Fruit fly (Drosophila melanogaster) whole organism, embryonic: ENCODE results near the gene Rdh.
A peak's percentile ranks its signal among the peaks of the same experiment; 100 is the strongest.

Source experiments
- Aef1 ChIP-seq: fragments of 200-800 bp; sonication (Bioruptor generic); IDR thresholded peaks from 3 replicates; pipeline ENCODE4 v1.3.6; 2022; ENCODE audit warnings: missing biosample characterization, missing genetic modification characterization
- Atf-2 ChIP-seq: fragments of 200-800 bp; sonication (Bioruptor generic); optimal IDR thresholded peaks from 2 replicates; lab custom pipeline; 2016; ENCODE audit warnings: missing biosample characterization, missing genetic modification characterization
- Atf3 ChIP-seq: fragments of 200-800 bp; sonication (Bioruptor generic); optimal IDR thresholded peaks from 3 replicates; lab custom pipeline; 2016; ENCODE audit warnings: missing biosample characterization, missing genetic modification characterization
- Bdp1 ChIP-seq: fragments of 200-800 bp; sonication (Bioruptor generic); optimal IDR thresholded peaks from 3 replicates; lab custom pipeline; 2016; ENCODE audit warnings: missing biosample characterization, missing genetic modification characterization
- CG10267 ChIP-seq: fragments of 200-800 bp; sonication (Bioruptor generic); optimal IDR thresholded peaks from 2 replicates; lab custom pipeline; 2018; ENCODE audit warnings: missing biosample characterization, mild to moderate bottlenecking, missing genetic modification characterization, moderate library complexity
- CG10431 ChIP-seq: fragments of 200-800 bp; sonication (Bioruptor generic); optimal IDR thresholded peaks from 3 replicates; lab custom pipeline; 2018; ENCODE audit warnings: missing biosample characterization, mild to moderate bottlenecking, missing genetic modification characterization
- CG11456 ChIP-seq: fragments of 200-800 bp; sonication (Bioruptor generic); IDR thresholded peaks from 3 replicates; pipeline ENCODE4 v1.3.6; 2022; ENCODE audit warnings: missing biosample characterization, missing genetic modification characterization
- CG14965 ChIP-seq: fragments of 200-800 bp; sonication (Bioruptor generic); optimal IDR thresholded peaks from 2 replicates; lab custom pipeline; 2016; ENCODE audit warnings: missing biosample characterization, missing genetic modification characterization, borderline replicate concordance
- CG2199 ChIP-seq: fragments of 200-800 bp; sonication (Bioruptor generic); IDR thresholded peaks from 3 replicates; pipeline ENCODE4 v1.3.6; 2022; ENCODE audit warnings: missing biosample characterization, missing genetic modification characterization
- CG2889 ChIP-seq: fragments of 200-800 bp; sonication (Bioruptor generic); IDR thresholded peaks from 3 replicates; pipeline ENCODE4 v1.3.6; 2022; ENCODE audit warnings: missing biosample characterization, missing genetic modification characterization
- CG34224 ChIP-seq: fragments of 200-800 bp; sonication (Bioruptor generic); IDR thresholded peaks from 3 replicates; pipeline ENCODE4 v1.3.6; 2022; ENCODE audit warnings: missing biosample characterization, missing genetic modification characterization; ENCODE audit not compliant: partially characterized antibody
- CG4617 ChIP-seq: fragments of 200-800 bp; sonication (Bioruptor generic); optimal IDR thresholded peaks from 3 replicates; lab custom pipeline; 2016; ENCODE audit warnings: missing biosample characterization, missing genetic modification characterization, borderline replicate concordance
- CG5180 ChIP-seq: fragments of 200-800 bp; sonication (Bioruptor generic); optimal IDR thresholded peaks from 3 replicates; lab custom pipeline; 2017; ENCODE audit warnings: missing biosample characterization, missing genetic modification characterization, mild to moderate bottlenecking, moderate library complexity, missing genetic modification reagents
- CG6272 ChIP-seq: fragments of 200-800 bp; sonication (Bioruptor generic); IDR thresholded peaks from 2 replicates; pipeline ENCODE4 v1.3.6; 2022; ENCODE audit warnings: missing biosample characterization, missing genetic modification characterization
- CG7786 ChIP-seq: fragments of 200-800 bp; sonication (Bioruptor generic); optimal IDR thresholded peaks from 2 replicates; lab custom pipeline; 2016; ENCODE audit warnings: missing biosample characterization, missing genetic modification characterization
- CG7839 ChIP-seq: fragments of 200-800 bp; sonication (Bioruptor generic); optimal IDR thresholded peaks from 3 replicates; lab custom pipeline; 2018; ENCODE audit warnings: missing biosample characterization, mild to moderate bottlenecking, missing genetic modification characterization, moderate library complexity
- CG9817 ChIP-seq: fragments of 200-800 bp; sonication (Bioruptor generic); optimal IDR thresholded peaks from 2 replicates; lab custom pipeline; 2018; ENCODE audit warnings: missing biosample characterization, mild to moderate bottlenecking, missing genetic modification characterization, moderate library complexity
- CrebB ChIP-seq: fragments of 200-800 bp; sonication (Bioruptor generic); optimal IDR thresholded peaks from 3 replicates; lab custom pipeline; 2018; ENCODE audit warnings: missing biosample characterization, mild to moderate bottlenecking, missing genetic modification characterization
- D19B ChIP-seq: fragments of 200-800 bp; sonication (Bioruptor generic); optimal IDR thresholded peaks from 2 replicates; lab custom pipeline; 2017; ENCODE audit warnings: missing biosample characterization, mild to moderate bottlenecking, missing genetic modification characterization
- Dad ChIP-seq: fragments of 200-800 bp; sonication (Bioruptor generic); optimal IDR thresholded peaks from 3 replicates; lab custom pipeline; 2016; ENCODE audit warnings: missing biosample characterization, missing genetic modification characterization
- HHEX ChIP-seq: fragments of 200-800 bp; sonication (Bioruptor generic); optimal IDR thresholded peaks from 3 replicates; lab custom pipeline; 2017; ENCODE audit warnings: missing biosample characterization, mild to moderate bottlenecking, missing genetic modification characterization, missing genetic modification reagents
- HmgZ ChIP-seq: fragments of 200-800 bp; sonication (Bioruptor generic); optimal IDR thresholded peaks from 2 replicates; lab custom pipeline; 2018; ENCODE audit warnings: missing biosample characterization, mild to moderate bottlenecking, missing genetic modification characterization
- Hmr ChIP-seq: fragments of 200-800 bp; sonication (Bioruptor generic); optimal IDR thresholded peaks from 3 replicates; lab custom pipeline; 2017; ENCODE audit warnings: mild to moderate bottlenecking, missing biosample characterization, missing genetic modification reagents, missing genetic modification characterization
- Hr78 ChIP-seq, 2 experiments: fragments of 200-800 bp in 1 of 2; fragments of >200 bp in 1 of 2; sonication (Bioruptor generic) in 1 of 2; optimal IDR thresholded peaks; 2 replicates each; lab custom pipeline; 2017 to 2019; ENCODE audit warnings: missing biosample characterization in 2 of 2, missing genetic modification characterization in 2 of 2, mild to moderate bottlenecking in 1 of 2, moderate library complexity in 1 of 2
- Lim3 ChIP-seq: fragments of 200-800 bp; sonication (Bioruptor generic); IDR thresholded peaks from 2 replicates; pipeline ENCODE4 v1.3.6; 2022; ENCODE audit warnings: missing biosample characterization, missing genetic modification characterization
- Pdp1 ChIP-seq, 2 experiments: fragments of 200-800 bp; sonication (Bioruptor generic); optimal IDR thresholded peaks; 3 replicates each; lab custom pipeline; 2016; ENCODE audit warnings: missing biosample characterization in 2 of 2, missing genetic modification characterization in 2 of 2, mild to moderate bottlenecking in 1 of 2, moderate library complexity in 1 of 2
- Rx ChIP-seq: fragments of 200-800 bp; sonication (Bioruptor generic); IDR thresholded peaks from 2 replicates; pipeline ENCODE4 v1.3.6; 2022; ENCODE audit warnings: missing biosample characterization, missing genetic modification characterization
- Tbp ChIP-seq: fragments of >200 bp; optimal IDR thresholded peaks from 2 replicates; lab custom pipeline; 2018; ENCODE audit warnings: missing biosample characterization, missing genetic modification characterization
- Vsx1 ChIP-seq: fragments of 200-800 bp; sonication (Bioruptor generic); optimal IDR thresholded peaks from 2 replicates; lab custom pipeline; 2017; ENCODE audit warnings: missing biosample characterization, mild to moderate bottlenecking, missing genetic modification characterization, missing genetic modification reagents
- cad ChIP-seq: fragments of >200 bp; optimal IDR thresholded peaks from 2 replicates; lab custom pipeline; 2017; ENCODE audit warnings: missing biosample characterization, missing genetic modification characterization
- cas ChIP-seq: fragments of 200-800 bp; sonication (Bioruptor generic); IDR thresholded peaks from 2 replicates; pipeline ENCODE4 v1.3.6; 2022; ENCODE audit warnings: missing biosample characterization, missing genetic modification characterization
- chif ChIP-seq, 2 experiments: fragments of 200-800 bp; sonication (Bioruptor generic); optimal IDR thresholded peaks; 3 replicates each; lab custom pipeline; 2016; ENCODE audit warnings: missing biosample characterization in 2 of 2, missing genetic modification characterization in 2 of 2
- dan ChIP-seq: fragments of 200-800 bp; sonication (Bioruptor generic); IDR thresholded peaks from 2 replicates; pipeline ENCODE4 v1.3.6; 2022; ENCODE audit warnings: missing biosample characterization, missing genetic modification characterization
- gcm2 ChIP-seq: fragments of 200-800 bp; sonication (Bioruptor generic); optimal IDR thresholded peaks from 2 replicates; lab custom pipeline; 2016; ENCODE audit warnings: missing biosample characterization, missing genetic modification characterization
- lmd ChIP-seq: fragments of 200-800 bp; sonication (Bioruptor generic); IDR thresholded peaks from 2 replicates; pipeline ENCODE4 v1.3.6; 2022; ENCODE audit warnings: missing biosample characterization, missing genetic modification characterization
- maf-S ChIP-seq: fragments of 200-800 bp; sonication (Bioruptor generic); optimal IDR thresholded peaks from 2 replicates; lab custom pipeline; 2016; ENCODE audit warnings: missing biosample characterization, missing genetic modification characterization
- p53 ChIP-seq: fragments of 200-800 bp; sonication (Bioruptor generic); optimal IDR thresholded peaks from 2 replicates; lab custom pipeline; 2016; ENCODE audit warnings: missing biosample characterization, missing genetic modification characterization
- pb ChIP-seq: fragments of 200-800 bp; sonication (Bioruptor generic); optimal IDR thresholded peaks from 3 replicates; lab custom pipeline; 2016; ENCODE audit warnings: missing biosample characterization, missing genetic modification characterization
- pfk ChIP-seq: fragments of 200-800 bp; sonication (Bioruptor generic); optimal IDR thresholded peaks from 2 replicates; lab custom pipeline; 2018; ENCODE audit warnings: missing biosample characterization, mild to moderate bottlenecking, missing genetic modification characterization, moderate library complexity
- pum ChIP-seq: fragments of 200-800 bp; sonication (Bioruptor generic); optimal IDR thresholded peaks from 2 replicates; lab custom pipeline; 2016; ENCODE audit warnings: missing biosample characterization, missing genetic modification characterization
- schlank ChIP-seq: fragments of 200-800 bp; sonication (Bioruptor generic); optimal IDR thresholded peaks from 2 replicates; lab custom pipeline; 2018; ENCODE audit warnings: missing biosample characterization, mild to moderate bottlenecking, missing genetic modification characterization
- sens ChIP-seq: fragments of 200-800 bp; sonication (Bioruptor generic); peaks from one replicate; lab custom pipeline; 2016; ENCODE audit warnings: missing biosample characterization, missing genetic modification characterization
- shn ChIP-seq: fragments of 200-800 bp; sonication (Bioruptor generic); optimal IDR thresholded peaks from 3 replicates; lab custom pipeline; 2016; ENCODE audit warnings: missing biosample characterization, missing genetic modification characterization
- sim ChIP-seq: fragments of 200-800 bp; sonication (Bioruptor generic); IDR thresholded peaks from 2 replicates; pipeline ENCODE4 v1.3.6; 2022; ENCODE audit warnings: missing biosample characterization, missing genetic modification characterization
- sima ChIP-seq: fragments of 200-800 bp; sonication (Bioruptor generic); optimal IDR thresholded peaks from 2 replicates; lab custom pipeline; 2016; ENCODE audit warnings: missing biosample characterization, missing genetic modification characterization
- sna ChIP-seq: fragments of 200-800 bp; sonication (Bioruptor generic); IDR thresholded peaks from 2 replicates; pipeline ENCODE4 v1.3.6; 2022; ENCODE audit warnings: missing biosample characterization, missing genetic modification characterization; ENCODE audit not compliant: partially characterized antibody
- stc ChIP-seq: fragments of 200-800 bp; sonication (Bioruptor generic); IDR thresholded peaks from 2 replicates; pipeline ENCODE4 v1.3.6; 2022; ENCODE audit warnings: missing biosample characterization, missing genetic modification characterization
- unc-4 ChIP-seq: fragments of 200-800 bp; sonication (Bioruptor generic); IDR thresholded peaks from 2 replicates; pipeline ENCODE4 v1.3.6; 2022; ENCODE audit warnings: missing biosample characterization, missing genetic modification characterization; ENCODE audit not compliant: partially characterized antibody
- zen2 ChIP-seq: fragments of 200-800 bp; sonication (Bioruptor generic); IDR thresholded peaks from 3 replicates; pipeline ENCODE4 v1.3.6; 2022; ENCODE audit warnings: missing biosample characterization, missing genetic modification characterization; ENCODE audit not compliant: partially characterized antibody

Rdh gene

DNA sequence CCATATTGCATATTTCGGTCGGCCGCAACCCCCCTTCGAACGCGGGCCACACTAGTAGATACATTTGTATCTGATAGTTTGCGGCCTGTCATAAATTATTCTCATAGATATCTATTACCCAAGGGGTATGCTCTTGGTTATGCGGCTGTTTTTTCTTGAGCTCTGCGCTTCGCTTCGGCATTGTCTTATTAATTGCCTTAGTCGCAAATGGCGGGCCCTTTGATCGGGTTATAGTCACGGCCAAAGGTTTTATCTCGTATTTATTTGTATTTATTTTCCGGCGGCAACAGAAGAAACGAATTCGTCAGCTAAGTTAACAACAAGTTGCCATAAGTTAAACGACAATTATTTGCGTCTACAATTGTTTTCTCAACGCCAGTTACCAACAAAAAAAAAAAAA lies 30.8 kb downstream of the Rdh start (continued):
- TF ChIP-seq CG4617: no peak
- no peak for TF ChIP-seq Lim3 (GFP tag; lab: Robert Waterston, UW)
- TF ChIP-seq pum (GFP tag; lab: Kevin White, UChicago): no peak
- peak; percentile 53 for TF ChIP-seq sens
- no peak for TF ChIP-seq p53 (GFP tag; lab: Kevin White, UChicago)
- no peak for TF ChIP-seq D19B
- TF ChIP-seq Pdp1 (GFP tag; optimal IDR thresholded peaks at IDR 0.05; lab: Kevin White, UChicago): no peak
- TF ChIP-seq CG2889: no peak
- no peak for TF ChIP-seq cad
- TF ChIP-seq pfk: no peak
- TF ChIP-seq stc (GFP tag; lab: Robert Waterston, UW): 0 out of 2 replicates have a peak, but pooled peaks have one; percentile 13
- TF ChIP-seq CG9817 (tag; lab: Kevin White, UChicago): no peak
- no peak for TF ChIP-seq CG10431 (GFP tag; lab: Kevin White, UChicago)
- TF ChIP-seq schlank (tag; lab: Kevin White, UChicago): no peak
- TF ChIP-seq CG2199 (GFP tag; lab: Robert Waterston, UW): no peak
- TF ChIP-seq dan (GFP tag; lab: Robert Waterston, UW): no peak
- no peak for TF ChIP-seq lmd
- no peak for TF ChIP-seq chif (GFP tag; optimal IDR thresholded peaks at IDR 0.05; lab: Kevin White, UChicago)

DNA sequence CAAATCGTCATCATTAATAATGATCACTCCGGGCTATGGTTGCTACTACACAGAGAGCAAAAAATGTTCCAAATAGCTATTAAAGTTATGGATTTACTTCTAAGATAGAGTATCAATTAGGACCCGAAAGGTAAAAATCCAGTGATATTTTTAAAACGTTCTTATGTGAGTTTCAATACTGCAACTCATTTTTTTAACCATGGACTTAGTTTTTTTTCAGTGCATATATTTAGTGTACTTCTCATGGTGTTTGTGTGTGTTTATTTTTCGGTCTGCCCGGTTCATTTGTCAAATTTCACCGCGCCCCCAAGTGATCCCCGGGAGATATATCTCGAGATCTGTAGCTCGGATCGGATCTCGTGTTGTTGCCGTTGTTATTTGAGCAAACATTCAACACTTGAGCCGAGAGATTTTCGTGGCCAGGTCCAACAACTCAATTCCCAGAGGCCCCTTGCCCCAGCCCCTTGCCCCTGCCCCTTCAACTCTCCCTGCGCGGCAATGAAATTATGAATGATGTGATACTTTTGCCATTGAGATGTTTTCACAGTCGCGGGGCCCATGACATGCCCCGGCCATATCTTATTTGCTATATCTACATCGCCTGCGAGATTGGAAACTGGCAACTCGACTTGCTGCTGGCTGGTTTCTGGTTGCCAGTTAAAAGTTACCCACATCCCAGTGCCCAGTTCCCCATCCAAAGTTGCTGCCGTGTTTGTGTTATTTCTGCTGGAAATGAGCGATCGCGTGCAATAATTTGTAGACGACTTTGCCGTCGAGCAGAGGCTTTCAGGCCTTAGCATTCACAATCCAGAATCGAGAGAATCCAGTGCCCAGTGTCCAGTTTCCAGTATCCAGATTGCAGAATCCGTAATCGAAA lies 37.5 kb downstream of the Rdh start:
- no peak for TF ChIP-seq pb
- no peak for TF ChIP-seq Tbp (GFP tag; lab: Kevin White, UChicago)
- no peak for TF ChIP-seq sima (GFP tag; lab: Kevin White, UChicago)
- peak; percentile 22 for TF ChIP-seq gcm2 (GFP tag; lab: Kevin White, UChicago)
- TF ChIP-seq maf-S (GFP tag; lab: Kevin White, UChicago): peak; percentile 31
- TF ChIP-seq CrebB (tag; lab: Kevin White, UChicago): peak; percentile 30
- no peak for TF ChIP-seq sna (GFP tag; lab: Robert Waterston, UW)
- TF ChIP-seq Vsx1 (GFP tag; lab: Kevin White, UChicago): no peak
- peak; percentile 39 for TF ChIP-seq Bdp1
- peak in 1 of 2 experiments; percentile 56 for TF ChIP-seq Hr78 (GFP tag; optimal IDR thresholded peaks at IDR 0.05; lab: Kevin White, UChicago)
- TF ChIP-seq CG11456 (GFP tag; lab: Robert Waterston, UW): no peak
- no peak for TF ChIP-seq zen2
- peak; percentile 73 for TF ChIP-seq Atf3 (GFP tag; lab: Kevin White, UChicago)
- TF ChIP-seq cas (GFP tag; lab: Robert Waterston, UW): no peak
- peak; percentile 62 for TF ChIP-seq CG14965 (GFP tag; lab: Kevin White, UChicago)
- peak; percentile 60 for TF ChIP-seq CG7786
- no peak for TF ChIP-seq CG6272 (GFP tag; lab: Robert Waterston, UW)
- TF ChIP-seq Rx (GFP tag; lab: Robert Waterston, UW): no peak
- peak; percentile 37; the same call in 1 of the 2 replicates for TF ChIP-seq sim (GFP tag; lab: Robert Waterston, UW)
- peak; percentile 83 for TF ChIP-seq CG10267 (tag; lab: Kevin White, UChicago)
- TF ChIP-seq HmgZ (tag; lab: Kevin White, UChicago): no peak
- TF ChIP-seq HHEX: peak; percentile 38
- TF ChIP-seq unc-4 (GFP tag; lab: Robert Waterston, UW): no peak
- TF ChIP-seq CG5180 (GFP tag; lab: Kevin White, UChicago): no peak
- no peak for TF ChIP-seq Hmr
- TF ChIP-seq Aef1 (GFP tag; lab: Robert Waterston, UW): no peak
- TF ChIP-seq Atf-2 (GFP tag; lab: Kevin White, UChicago): peak; percentile 71
- TF ChIP-seq CG7839 (tag; lab: Kevin White, UChicago): peak; percentile 73
- peak; percentile 22 for TF ChIP-seq Dad (GFP tag; lab: Kevin White, UChicago)
- TF ChIP-seq CG34224 (GFP tag; lab: Robert Waterston, UW): no peak
- TF ChIP-seq shn (GFP tag; lab: Kevin White, UChicago): peak; percentile 60
